Worm (Caenorhabditis elegans): Measurements from ENCODE around the gene mrpl-44.
A peak's percentile ranks its signal among the peaks of the same experiment; 100 is the strongest.

Gene mrpl-44

DNA sequence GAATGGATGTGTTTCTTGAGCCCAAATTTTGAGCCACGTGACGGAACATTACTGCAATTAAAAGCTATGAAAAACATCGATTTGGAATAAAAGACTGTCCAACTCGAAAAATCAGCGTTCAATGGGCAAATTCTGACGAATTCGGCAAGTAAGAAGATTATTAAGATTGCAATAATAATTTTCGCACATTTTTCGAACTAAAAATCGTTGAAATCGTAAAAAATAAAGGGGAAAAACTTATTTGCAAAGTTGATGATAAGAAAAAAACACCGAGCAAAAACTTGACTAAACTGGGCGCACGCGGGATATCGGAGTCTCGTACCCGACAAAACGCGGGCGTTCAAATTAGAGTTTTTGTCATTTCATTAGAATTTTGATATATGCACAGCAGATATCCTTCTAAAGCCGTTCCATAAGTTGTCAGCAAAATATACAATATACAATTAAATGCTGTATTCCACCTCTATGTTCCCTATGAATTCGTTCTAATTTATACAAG is at the start of gene mrpl-44, which contains the start of gene mccc-2:
mrpl-44 (minus strand) TSS at position 51 of the 499 bp plus-strand sequence.
mccc-2 (minus strand) TSS at position 51 of the 499 bp plus-strand sequence.
- TF ChIP-seq Y48G9A.11 (GFP tag; IDR thresholded peaks at IDR 0.05) (peak; percentile 69; the same call in 1 of the 2 replicates), T20F7.1 (GFP tag; optimal IDR thresholded peaks at IDR 0.05) (peak; percentile 97), dpl-1 (GFP tag; optimal IDR thresholded peaks at IDR 0.05) (peak; percentile 86), mes-2 (tag; optimal IDR thresholded peaks at IDR 0.05; ENCODE audit: poor library complexity, severe bottlenecking) (peak; percentile 36), ceh-32 (tag; optimal IDR thresholded peaks at IDR 0.05; ENCODE audit: poor library complexity) (no peak)

DNA sequence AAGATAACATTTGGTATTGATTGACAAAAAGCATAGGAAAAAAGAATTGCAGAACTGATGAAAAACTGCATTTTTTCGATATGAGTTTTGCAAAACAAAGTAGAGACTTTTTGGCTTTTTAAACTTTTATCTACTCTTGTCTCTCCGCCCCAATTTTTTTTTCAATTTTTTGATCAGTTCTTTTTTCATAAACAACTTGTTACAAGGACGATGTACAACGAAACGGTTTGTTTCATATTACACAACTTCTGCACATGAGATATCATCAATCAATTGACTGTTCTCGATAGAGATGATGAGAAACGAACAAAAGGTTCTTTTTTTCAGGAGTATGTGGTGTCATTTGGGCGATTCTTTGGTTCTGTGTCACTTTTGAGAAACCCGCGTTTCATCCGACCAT is 49.4 kb upstream of the mrpl-44 start, which contains the start of gene ZK512.7:
ZK512.7 (minus strand) TSS at position 101 of the 400 bp plus-strand sequence.
- TF ChIP-seq unc-62 (GFP tag; optimal IDR thresholded peaks at IDR 0.05 in 1 of 2) (peak in 1 of 2 experiments; percentile 72), unc-62 (tag; optimal IDR thresholded peaks at IDR 0.05) (no peak), daf-12 (tag; optimal IDR thresholded peaks at IDR 0.05) (no peak)

DNA sequence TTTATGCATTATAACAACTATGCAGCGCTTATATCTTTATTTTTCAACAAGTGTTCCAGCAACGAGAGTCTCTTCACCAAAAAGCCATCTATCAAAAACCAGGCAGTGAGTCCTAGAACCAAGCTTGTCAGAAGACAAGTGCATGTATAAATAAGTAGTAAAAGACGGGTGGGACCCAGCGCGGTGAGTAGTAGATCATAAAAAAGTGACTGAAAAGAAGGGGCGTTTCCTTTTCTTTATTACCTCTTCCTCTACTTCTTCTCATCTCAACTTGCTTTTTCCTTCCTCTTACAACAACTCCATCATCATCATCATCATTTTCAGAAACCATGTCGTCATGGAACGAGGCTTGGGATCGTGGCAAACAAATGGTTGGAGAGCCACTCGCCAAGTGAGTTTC is 47.4 kb upstream of the mrpl-44 start, which contains the start of gene eat-4:
eat-4 (plus strand) TSS at position 301 of the 400 bp plus-strand sequence.
- no peak for TF ChIP-seq lin-1 (GFP tag; IDR thresholded peaks at IDR 0.05)
- no peak for TF ChIP-seq lin-29 (GFP tag; IDR thresholded peaks at IDR 0.05)
- no peak for TF ChIP-seq ZK546.5 (tag; optimal IDR thresholded peaks at IDR 0.05)
- no peak for TF ChIP-seq fkh-10 (GFP tag; optimal IDR thresholded peaks at IDR 0.05)
- TF ChIP-seq F26F4.8 (GFP tag; conservative IDR thresholded peaks at IDR 0.05) = no peak
- no peak for TF ChIP-seq gei-8 (GFP tag; optimal IDR thresholded peaks at IDR 0.05)
- TF ChIP-seq daf-19 (GFP tag; conservative IDR thresholded peaks at IDR 0.05) = no peak
- no peak for TF ChIP-seq dmd-9 (GFP tag; IDR thresholded peaks at IDR 0.05)
- TF ChIP-seq mxl-2 (GFP tag; conservative IDR thresholded peaks at IDR 0.05) = no peak
- no peak for TF ChIP-seq dpl-1 (GFP tag; optimal IDR thresholded peaks at IDR 0.05)
- TF ChIP-seq hlh-30 (tag; optimal IDR thresholded peaks at IDR 0.05; ENCODE audit: insufficient read depth) = no peak
- no peak for TF ChIP-seq ceh-20 (GFP tag; IDR thresholded peaks at IDR 0.05)
- TF ChIP-seq egl-43 (GFP tag; IDR thresholded peaks at IDR 0.05) = no peak
- no peak for TF ChIP-seq ceh-28 (tag; optimal IDR thresholded peaks at IDR 0.05)
- no peak for TF ChIP-seq snpc-1.2 (GFP tag; IDR thresholded peaks at IDR 0.05)

DNA sequence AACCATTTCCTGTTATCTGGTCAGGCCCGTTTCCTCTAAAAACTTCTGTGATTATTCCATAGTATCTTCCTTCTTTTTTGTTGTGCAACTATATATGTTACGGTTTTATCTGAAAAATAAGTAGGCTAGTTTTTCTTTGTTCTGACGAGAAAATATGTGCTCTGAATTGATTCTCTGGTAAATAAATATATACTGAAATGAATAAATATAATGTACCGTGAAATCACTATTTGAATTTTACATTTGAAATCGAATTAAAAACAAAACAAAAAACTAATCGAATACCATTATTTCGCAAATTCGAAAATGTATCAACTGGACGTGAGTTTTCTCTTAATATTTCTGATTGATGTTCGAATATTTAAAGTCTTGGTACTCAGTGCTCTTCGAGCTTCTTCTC is 41.4 kb upstream of the mrpl-44 start, which contains the start of gene ZK512.10:
ZK512.10 (plus strand) TSS at position 301 of the 400 bp plus-strand sequence.
- TF ChIP-seq nhr-77 (tag; optimal IDR thresholded peaks at IDR 0.05) (no peak), nhr-41 (GFP tag; IDR thresholded peaks at IDR 0.05) (no peak), mep-1 (tag; optimal IDR thresholded peaks at IDR 0.05) (no peak), nhr-76 (tag; optimal IDR thresholded peaks at IDR 0.05) (no peak), spr-3 (GFP tag; optimal IDR thresholded peaks at IDR 0.05) (no peak), gei-8 (GFP tag; optimal IDR thresholded peaks at IDR 0.05) (no peak), mdt-29 (GFP tag; IDR thresholded peaks at IDR 0.05) (no peak), arid-1 (GFP tag; conservative IDR thresholded peaks at IDR 0.05) (no peak), snpc-1.2 (GFP tag; IDR thresholded peaks at IDR 0.05) (no peak), jun-1 (tag; optimal IDR thresholded peaks at IDR 0.05) (no peak), Y105C5A.15 (GFP tag; IDR thresholded peaks at IDR 0.05) (no peak), Y5F2A.4 (GFP tag; optimal IDR thresholded peaks at IDR 0.05) (no peak), snpc-4 (tag; optimal IDR thresholded peaks at IDR 0.05) (no peak), cey-2 (tag; optimal IDR thresholded peaks at IDR 0.05; ENCODE audit: borderline replicate concordance, insufficient read depth) (no peak), tra-1 (GFP tag; IDR thresholded peaks at IDR 0.05) (no peak), set-16 (GFP tag; IDR thresholded peaks at IDR 0.05) (no peak), nhr-28 (tag; optimal IDR thresholded peaks at IDR 0.05) (no peak)
